Worm (Caenorhabditis elegans): ENCODE measurements around the gene str-244.
"Not testable (repeated sequence)": the region's sequence is repeated elsewhere in the genome, so short reads cannot be mapped to it uniquely, and the experiment has no call there.

str-244 gene

DNA sequence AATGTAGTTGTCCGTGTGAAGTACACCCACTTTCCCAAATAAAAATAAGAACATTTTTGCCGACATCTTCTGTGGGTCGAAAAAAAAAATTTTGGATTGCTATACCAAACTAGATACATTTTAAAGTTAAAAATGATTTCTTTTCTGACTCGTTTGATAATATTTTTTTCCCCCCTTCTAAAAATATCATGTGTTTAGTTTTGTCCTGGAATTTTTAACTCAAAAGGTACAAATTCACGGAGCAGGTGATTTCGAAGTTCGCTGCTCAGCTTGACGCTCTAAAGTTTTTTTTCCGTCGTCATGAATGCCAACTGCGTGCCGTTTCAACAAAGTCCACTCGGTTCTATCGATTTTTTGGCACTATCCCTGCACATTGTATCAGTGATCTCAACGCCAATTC, 7.0 kb upstream of the str-244 start, which contains the start of gene srh-185:
Gene srh-185, plus strand, starts transcription at position 301 of the 400 bp plus-strand sequence.
- TF ChIP-seq daf-12 (tag; optimal IDR thresholded peaks at IDR 0.05) (no peak), lsy-12 (tag; optimal IDR thresholded peaks at IDR 0.05) (no peak)

DNA sequence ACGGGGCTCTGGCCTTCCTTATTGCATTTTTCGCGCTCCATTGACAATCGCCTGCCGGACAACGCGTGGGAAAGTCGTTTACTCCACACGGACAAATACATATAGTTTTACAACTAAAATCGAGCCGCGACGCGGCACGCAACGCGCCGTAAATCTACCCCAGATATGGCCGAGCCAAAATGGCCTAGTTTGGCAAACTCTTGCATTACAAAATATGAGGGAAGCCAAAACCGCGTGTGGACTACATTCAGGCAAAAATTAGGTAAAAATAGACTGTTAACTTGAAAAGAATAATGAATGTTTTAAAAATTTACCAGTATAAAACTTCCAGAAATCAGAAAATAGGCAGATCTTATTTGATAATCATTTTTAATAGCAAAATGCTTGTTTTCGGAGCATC, 5.5 kb upstream of the str-244 start, which contains the start of gene srt-16:
Gene srt-16, minus strand, starts transcription at position 101 of the 400 bp plus-strand sequence.
- TF ChIP-seq pha-4, snpc-4, nhr-25 (tag; optimal IDR thresholded peaks at IDR 0.05): not testable (repeated sequence)

DNA sequence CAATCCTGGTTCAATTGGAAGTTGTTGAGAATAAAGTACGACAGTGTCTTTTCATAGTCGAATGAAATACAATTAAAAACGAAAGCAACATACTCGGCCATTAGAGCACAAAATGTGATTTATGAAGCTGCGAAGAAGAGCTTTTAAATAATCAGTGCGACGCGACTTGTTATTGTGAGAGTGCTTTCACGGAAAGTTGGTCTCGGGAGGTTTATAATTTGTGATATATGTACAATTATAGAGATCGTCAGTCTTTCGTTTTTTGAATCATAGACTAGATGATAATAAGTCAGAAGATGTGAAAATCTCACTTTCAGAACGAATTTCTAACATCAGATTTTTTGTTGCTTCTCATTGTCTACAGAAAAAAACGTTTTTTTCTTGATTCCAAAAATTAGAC, 3.2 kb upstream of the str-244 start, which contains the start of gene srt-15:
Gene srt-15, minus strand, starts transcription at position 101 of the 400 bp plus-strand sequence.
- no peak for TF ChIP-seq nhr-76 (tag; optimal IDR thresholded peaks at IDR 0.05)
- no peak for TF ChIP-seq elt-1 (tag; optimal IDR thresholded peaks at IDR 0.05)
- TF ChIP-seq nhr-25 (tag; optimal IDR thresholded peaks at IDR 0.05) = no peak
- no peak for TF ChIP-seq sea-2 (GFP tag; optimal IDR thresholded peaks at IDR 0.05)
- TF ChIP-seq zag-1 (tag; optimal IDR thresholded peaks at IDR 0.05) = no peak
- no peak for TF ChIP-seq ceh-82 (tag; optimal IDR thresholded peaks at IDR 0.05)
- no peak for TF ChIP-seq lin-15B (tag; optimal IDR thresholded peaks at IDR 0.05)
- TF ChIP-seq nhr-43 (tag; optimal IDR thresholded peaks at IDR 0.05; ENCODE audit: poor library complexity, severe bottlenecking) = no peak

DNA sequence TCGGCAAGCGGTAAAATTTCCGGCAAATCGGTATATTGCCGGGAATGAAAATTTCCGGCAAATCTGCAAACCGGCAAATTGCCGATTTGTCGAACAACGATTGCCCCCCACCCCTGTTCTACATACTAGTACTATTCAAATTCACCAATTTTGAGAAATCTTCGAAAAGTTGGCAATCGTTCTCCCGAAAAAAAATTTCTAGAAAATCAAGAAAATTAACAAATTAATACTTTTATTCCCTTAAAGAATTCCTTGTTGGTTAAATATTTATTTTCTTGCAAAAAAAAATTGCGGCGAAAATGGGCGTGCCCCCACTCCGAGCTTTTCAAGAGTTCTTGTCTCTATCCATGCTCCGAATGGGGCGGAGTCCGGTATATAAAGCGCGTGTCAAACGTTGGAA, 4.6 kb downstream of the str-244 start, which contains the start of gene C50H11.8:
Gene C50H11.8, plus strand, starts transcription at position 301 of the 400 bp plus-strand sequence.
- TF ChIP-seq nhr-25 (tag; optimal IDR thresholded peaks at IDR 0.05) (no peak), hmg-11 (tag; optimal IDR thresholded peaks at IDR 0.05) (no peak), lin-15B (tag; optimal IDR thresholded peaks at IDR 0.05) (no peak)

DNA sequence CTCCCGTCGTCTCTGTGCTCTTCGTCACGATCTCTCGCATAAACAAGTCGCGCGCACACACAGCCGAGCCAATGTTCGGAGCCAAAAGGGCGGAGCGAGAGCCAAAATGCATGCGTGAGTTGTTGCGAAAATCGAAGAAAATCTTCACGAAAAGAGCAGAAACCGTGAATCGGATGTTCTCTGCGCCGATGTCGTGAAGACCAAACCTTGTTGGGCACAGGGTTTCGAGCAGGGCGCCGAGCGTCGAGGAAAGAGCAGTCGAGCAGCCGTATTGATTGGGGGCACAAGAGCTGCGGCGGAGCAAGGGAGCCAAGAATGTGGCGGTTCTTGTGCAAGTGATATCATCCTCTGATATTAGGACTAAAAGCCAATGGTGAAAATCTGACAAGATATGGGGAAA, 12.5 kb downstream of the str-244 start:
- no peak for TF ChIP-seq egl-5 (tag; optimal IDR thresholded peaks at IDR 0.05)
- no peak for TF ChIP-seq unc-62 (GFP tag; optimal IDR thresholded peaks at IDR 0.05)
- no peak for TF ChIP-seq snpc-4 (tag; optimal IDR thresholded peaks at IDR 0.05)
- TF ChIP-seq skn-1 (tag; optimal IDR thresholded peaks at IDR 0.05) = no peak
- no peak for TF ChIP-seq fos-1 (tag; optimal IDR thresholded peaks at IDR 0.05)
- TF ChIP-seq R02D3.7 (tag; optimal IDR thresholded peaks at IDR 0.05) = no peak
- no peak for TF ChIP-seq nhr-25 (tag; optimal IDR thresholded peaks at IDR 0.05)
- no peak for TF ChIP-seq aly-2 (tag; optimal IDR thresholded peaks at IDR 0.05)
- TF ChIP-seq zag-1 (tag; optimal IDR thresholded peaks at IDR 0.05) = no peak
- TF ChIP-seq ceh-9 (tag; optimal IDR thresholded peaks at IDR 0.05) = no peak
- no peak for TF ChIP-seq elt-3 (tag; optimal IDR thresholded peaks at IDR 0.05)
- TF ChIP-seq ZK546.5 (tag; optimal IDR thresholded peaks at IDR 0.05) = no peak
- no peak for TF ChIP-seq mdl-1 (tag; optimal IDR thresholded peaks at IDR 0.05)

DNA sequence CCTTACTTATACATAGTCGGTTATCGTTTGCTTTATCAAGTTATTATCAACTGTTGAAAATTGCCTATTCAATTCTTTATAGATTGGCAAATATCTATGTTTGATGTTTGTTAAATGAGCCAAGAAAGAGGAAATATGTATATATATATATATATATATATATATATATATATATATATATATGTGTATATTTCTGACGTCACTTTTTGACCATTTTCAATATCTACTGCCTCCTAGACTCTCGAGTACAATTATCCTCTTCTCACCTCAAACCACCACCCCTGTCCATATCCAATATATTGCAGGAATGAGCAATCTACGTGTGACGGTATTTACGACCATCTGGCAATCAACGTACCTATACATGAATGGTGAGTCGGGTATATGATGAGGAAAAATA, 14.1 kb downstream of the str-244 start, which contains the start of gene F59D6.1:
Gene F59D6.1, plus strand, starts transcription at position 301 of the 400 bp plus-strand sequence.
- TF ChIP-seq eor-1 (tag; optimal IDR thresholded peaks at IDR 0.05) = no peak

DNA sequence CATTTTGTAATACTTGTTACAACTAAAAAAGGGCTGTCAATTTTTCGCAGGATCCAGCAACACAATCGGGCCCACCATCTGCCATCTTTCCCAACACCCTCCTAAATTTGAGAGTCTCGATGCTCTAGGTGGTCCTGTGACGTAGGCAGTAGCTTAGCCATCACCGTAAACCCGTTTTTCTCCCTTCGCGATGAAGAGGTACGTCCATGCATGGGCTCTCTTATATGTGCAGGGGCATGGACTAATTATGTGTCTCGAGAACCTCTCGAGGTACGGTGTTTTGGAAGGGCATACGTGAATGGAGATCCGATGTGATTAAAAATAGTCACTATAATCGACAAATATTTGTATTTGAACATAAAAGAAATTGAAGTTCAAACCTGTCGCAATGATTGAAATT, 18.0 kb downstream of the str-244 start:
- TF ChIP-seq lin-39 (tag; optimal IDR thresholded peaks at IDR 0.05) (no peak), ceh-9 (tag; optimal IDR thresholded peaks at IDR 0.05) (no peak), nhr-23 (tag; optimal IDR thresholded peaks at IDR 0.05) (no peak), pha-4 (tag; optimal IDR thresholded peaks at IDR 0.05) (no peak), nhr-77 (tag; optimal IDR thresholded peaks at IDR 0.05) (no peak), aly-2 (tag; optimal IDR thresholded peaks at IDR 0.05) (no peak), egl-27 (tag; optimal IDR thresholded peaks at IDR 0.05) (no peak), fkh-10 (GFP tag; optimal IDR thresholded peaks at IDR 0.05) (no peak), mml-1 (tag; optimal IDR thresholded peaks at IDR 0.05) (no peak), skn-1 (tag; optimal IDR thresholded peaks at IDR 0.05) (no peak), pqm-1 (tag; optimal IDR thresholded peaks at IDR 0.05) (no peak), jun-1 (tag; optimal IDR thresholded peaks at IDR 0.05) (no peak), ceh-82 (tag; optimal IDR thresholded peaks at IDR 0.05) (no peak), nhr-11 (tag; optimal IDR thresholded peaks at IDR 0.05) (no peak), sea-2 (GFP tag; optimal IDR thresholded peaks at IDR 0.05) (no peak), nhr-12 (tag; optimal IDR thresholded peaks at IDR 0.05) (no peak), elt-2 (tag; optimal IDR thresholded peaks at IDR 0.05) (no peak), unc-39 (tag; optimal IDR thresholded peaks at IDR 0.05) (no peak), ztf-11 (tag; optimal IDR thresholded peaks at IDR 0.05) (no peak)
